Worm (Caenorhabditis elegans): ENCODE results near the gene C49C8.8.

DNA sequence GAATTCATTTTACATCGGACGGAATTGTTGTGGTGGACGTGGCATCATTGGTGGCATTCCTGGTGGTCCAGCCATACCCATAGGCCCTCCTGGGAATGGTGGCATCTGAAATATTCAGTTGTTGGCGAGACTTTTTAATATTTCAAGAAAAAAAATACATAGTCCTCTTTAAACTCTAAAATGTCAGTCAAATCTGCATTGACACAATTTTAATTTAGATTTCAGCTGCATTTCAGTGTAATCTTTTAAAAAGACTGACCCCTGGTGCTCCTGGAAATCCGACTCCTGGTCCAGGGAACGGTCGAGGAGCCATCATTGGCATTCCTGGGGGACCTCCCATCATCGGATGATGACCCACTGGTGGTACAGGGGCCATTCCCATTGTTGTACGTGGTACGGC lies 35.0 kb downstream of the C49C8.8 start:
- TF ChIP-seq K02D7.2 (tag; optimal IDR thresholded peaks at IDR 0.05): no peak
- no peak for TF ChIP-seq pha-4 (tag; optimal IDR thresholded peaks at IDR 0.05)
- TF ChIP-seq ceh-30 (tag; optimal IDR thresholded peaks at IDR 0.05): no peak
- TF ChIP-seq unc-55 (GFP tag; optimal IDR thresholded peaks at IDR 0.05): no peak
- no peak for TF ChIP-seq fkh-10 (GFP tag; optimal IDR thresholded peaks at IDR 0.05)
